Worm (Caenorhabditis elegans) whole organism, midembryonic: ENCODE results near the gene nspg-11.
A peak's percentile ranks its signal among the peaks of the same experiment; 100 is the strongest.

Experiments
- T22C8.4 ChIP-seq: fragments of 200-800 bp; sonication (Bioruptor generic); IDR thresholded peaks from 2 replicates; pipeline ENCODE4 v1.3.6; 2022; ENCODE audit warnings: missing genetic modification characterization, missing compliant biosample characterization
- cog-1 ChIP-seq: sonication (generic microtip); optimal IDR thresholded peaks from 2 replicates; lab custom pipeline; 2016; ENCODE audit warnings: missing genetic modification characterization, missing compliant biosample characterization
- flt-1 ChIP-seq: fragments of 200-800 bp; sonication (Bioruptor generic); IDR thresholded peaks from 2 replicates; pipeline ENCODE4 v1.3.6; 2022; ENCODE audit warnings: missing genetic modification characterization, missing compliant biosample characterization
- klf-2 ChIP-seq: fragments of 200-800 bp; sonication (Bioruptor generic); conservative IDR thresholded peaks from 2 replicates; pipeline ENCODE4 v1.3.6; 2022; ENCODE audit warnings: missing genetic modification reagents, missing genetic modification characterization, missing compliant biosample characterization
- med-1 ChIP-seq: sonication (generic microtip); optimal IDR thresholded peaks from 2 replicates; lab custom pipeline; 2017; ENCODE audit warnings: missing genetic modification characterization, mild to moderate bottlenecking, missing compliant biosample characterization, antibody characterized with exemption, missing genetic modification reagents; ENCODE audit not compliant: insufficient read depth
- ref-1 ChIP-seq: fragments of 200-800 bp; sonication (Bioruptor generic); conservative IDR thresholded peaks from 2 replicates; pipeline ENCODE4 v1.3.6; 2022; ENCODE audit warnings: missing genetic modification reagents, missing genetic modification characterization, missing compliant biosample characterization
- tab-1 ChIP-seq: fragments of 200-800 bp; sonication (Bioruptor generic); IDR thresholded peaks from 2 replicates; pipeline ENCODE4 v1.3.6; 2022; ENCODE audit warnings: missing genetic modification characterization, missing compliant biosample characterization
- ztf-23 ChIP-seq: fragments of 200-800 bp; sonication (Bioruptor generic); IDR thresholded peaks from 2 replicates; pipeline ENCODE4 v1.3.6; 2022; ENCODE audit warnings: missing genetic modification reagents, missing genetic modification characterization, missing compliant biosample characterization
- ztf-29 ChIP-seq: fragments of 200-800 bp; sonication (Bioruptor generic); IDR thresholded peaks from 2 replicates; pipeline ENCODE4 v1.3.6; 2022; ENCODE audit warnings: missing genetic modification reagents, missing genetic modification characterization, missing compliant biosample characterization

Gene nspg-11

DNA sequence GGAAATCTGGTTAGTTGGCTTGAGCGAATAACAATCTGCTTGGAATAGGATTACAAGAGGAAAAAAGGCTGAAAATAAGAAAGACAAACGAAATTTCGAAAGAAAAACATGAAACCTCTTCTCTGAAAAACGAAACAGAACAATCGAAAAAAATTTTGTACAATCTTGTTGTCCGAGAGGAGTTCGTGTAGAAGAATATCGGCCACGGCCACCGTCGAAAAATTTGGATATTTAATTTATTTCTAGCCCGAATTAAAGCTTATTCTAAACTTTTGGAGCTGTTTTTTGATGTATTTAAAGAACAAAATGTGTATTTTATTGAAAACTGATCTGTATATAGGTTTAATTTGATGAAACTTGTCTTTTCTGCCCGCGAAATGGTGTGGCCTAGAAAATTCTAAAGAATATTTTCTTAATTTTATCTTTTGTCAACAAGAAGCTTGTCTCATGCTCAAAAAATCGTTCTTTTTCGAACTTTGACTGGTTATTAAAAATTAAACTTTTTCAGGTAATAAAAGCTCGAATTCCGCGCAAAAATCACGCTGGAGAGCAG, 12.7 kb upstream of the nspg-11 start, which contains the start of gene T20D3.5:
Gene T20D3.5, plus strand, starts transcription at position 503 of the 553 bp plus-strand sequence.
- TF ChIP-seq tab-1 (GFP tag; lab: Robert Waterston, UW) (no peak), flt-1 (GFP tag; lab: Robert Waterston, UW) (no peak), ztf-23 (GFP tag; lab: Robert Waterston, UW) (no peak), ztf-29 (GFP tag; lab: Robert Waterston, UW) (no peak), klf-2 (GFP tag; lab: Robert Waterston, UW) (no peak), ref-1 (no peak), T22C8.4 (GFP tag; lab: Robert Waterston, UW) (no peak), cog-1 (no peak), med-1 (GFP tag; lab: Kevin White, UChicago) (no peak)

DNA sequence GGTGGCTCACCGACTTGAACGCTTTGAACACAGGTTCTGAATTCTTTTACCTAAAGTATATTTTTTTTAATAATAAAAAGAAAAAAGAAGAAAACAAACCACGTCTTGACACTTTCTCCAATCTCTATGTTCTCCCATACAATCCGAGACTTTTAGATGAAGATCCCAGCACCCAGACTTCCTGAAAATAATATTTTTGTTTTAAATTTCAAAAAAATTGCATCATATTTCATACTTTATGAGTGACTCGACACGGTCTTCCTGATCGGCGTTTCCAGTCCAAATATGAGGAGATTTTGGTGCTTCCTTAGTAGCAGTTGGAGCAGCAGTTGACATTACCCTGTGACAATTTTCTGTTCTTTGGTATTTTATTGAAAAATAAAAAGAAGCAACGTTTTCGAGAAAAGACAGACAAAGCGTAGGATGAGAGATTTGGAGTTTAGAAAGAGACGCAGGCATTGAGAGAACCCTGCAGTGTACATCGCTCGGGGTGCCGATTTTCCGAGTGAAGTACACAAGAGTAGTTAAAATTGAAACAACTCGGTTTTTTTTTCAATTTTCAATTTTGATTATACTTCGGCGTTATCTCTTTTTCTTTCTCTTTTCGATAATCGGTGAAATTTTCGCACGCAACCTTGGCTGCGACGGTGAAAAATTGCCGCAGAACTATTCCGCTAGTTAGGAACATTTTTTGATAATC, 11.8 kb upstream of the nspg-11 start, which contains the start of the genes coa-4 and T20D3.14:
Gene coa-4, minus strand, starts transcription at position 51 of the 700 bp plus-strand sequence.
Gene T20D3.14, minus strand, starts transcription at position 358 of the 700 bp plus-strand sequence.
- no peak for TF ChIP-seq ref-1
- no peak for TF ChIP-seq T22C8.4 (GFP tag; lab: Robert Waterston, UW)
- TF ChIP-seq klf-2 (GFP tag; lab: Robert Waterston, UW): no peak

DNA sequence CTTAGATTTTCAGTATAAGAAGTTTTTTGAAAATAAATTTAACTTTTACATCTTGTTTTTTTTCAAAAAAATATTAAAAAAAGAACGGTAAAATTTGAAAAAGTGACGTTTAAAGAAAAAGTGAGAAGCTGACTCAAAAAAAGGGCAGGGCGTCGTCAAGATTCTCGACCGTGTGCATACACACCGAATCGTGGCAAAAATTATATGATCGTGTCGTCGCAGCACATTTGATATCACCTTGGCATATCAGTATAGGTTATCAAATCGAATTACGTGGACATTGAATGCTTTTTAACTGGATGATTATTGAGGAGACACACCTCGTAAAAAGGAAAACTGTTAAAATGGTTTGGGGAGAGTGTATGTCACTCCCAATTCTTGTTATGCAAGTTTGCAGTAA, 9.1 kb upstream of the nspg-11 start:
- TF ChIP-seq ref-1: no peak
- TF ChIP-seq klf-2 (GFP tag; lab: Robert Waterston, UW): no peak

DNA sequence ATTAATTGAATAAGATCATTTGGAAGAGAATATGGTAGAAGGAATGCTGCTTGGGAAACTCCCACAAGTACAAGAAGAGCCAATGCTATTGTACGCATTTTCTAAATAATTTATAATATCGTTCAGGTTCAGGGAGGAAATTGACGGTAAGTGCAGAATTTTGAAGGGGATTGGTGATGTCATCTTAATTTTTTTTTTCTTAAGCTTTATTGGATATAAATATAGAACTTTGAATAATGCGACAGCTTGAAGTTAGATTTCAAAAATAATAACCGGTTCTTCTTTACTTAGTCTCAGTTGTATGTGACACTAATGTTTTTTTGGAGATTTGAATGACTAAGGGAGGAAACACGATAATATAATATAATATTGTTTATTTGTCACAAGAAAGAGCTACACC, 6.9 kb upstream of the nspg-11 start, which contains the start of gene nspg-7.1:
Gene nspg-7.1, minus strand, starts transcription at position 101 of the 400 bp plus-strand sequence.
- TF ChIP-seq med-1 (GFP tag; lab: Kevin White, UChicago): no peak
- TF ChIP-seq flt-1 (GFP tag; lab: Robert Waterston, UW): no peak
- TF ChIP-seq ztf-29 (GFP tag; lab: Robert Waterston, UW): no peak
- no peak for TF ChIP-seq klf-2 (GFP tag; lab: Robert Waterston, UW)
- no peak for TF ChIP-seq ztf-23 (GFP tag; lab: Robert Waterston, UW)
- no peak for TF ChIP-seq tab-1 (GFP tag; lab: Robert Waterston, UW)
- no peak for TF ChIP-seq T22C8.4 (GFP tag; lab: Robert Waterston, UW)
- no peak for TF ChIP-seq cog-1
- TF ChIP-seq ref-1: no peak

DNA sequence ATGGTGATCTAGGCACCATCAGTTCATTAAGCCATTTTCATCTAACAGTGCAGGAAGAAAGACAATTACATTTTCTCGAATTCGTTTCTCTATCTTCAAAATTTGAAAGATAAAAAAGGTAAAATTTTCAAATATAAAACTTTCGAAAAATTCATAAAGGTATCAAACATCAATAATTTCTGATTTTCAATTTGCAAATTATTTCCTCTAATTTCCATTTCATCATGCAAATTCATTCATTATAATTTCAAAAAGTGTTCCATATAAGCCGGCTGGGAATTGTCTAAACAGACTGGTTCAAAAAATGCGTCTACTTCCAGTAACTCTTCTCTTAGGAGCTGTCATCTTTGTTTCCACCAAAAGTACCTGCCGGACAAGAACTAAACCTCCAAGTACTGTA, 3.8 kb upstream of the nspg-11 start, which contains the start of gene clec-183:
Gene clec-183, plus strand, starts transcription at position 301 of the 400 bp plus-strand sequence.
- TF ChIP-seq ztf-29 (GFP tag; lab: Robert Waterston, UW) (no peak), T22C8.4 (GFP tag; lab: Robert Waterston, UW) (no peak), ref-1 (no peak), cog-1 (no peak), klf-2 (GFP tag; lab: Robert Waterston, UW) (no peak), ztf-23 (GFP tag; lab: Robert Waterston, UW) (no peak), flt-1 (GFP tag; lab: Robert Waterston, UW) (no peak), tab-1 (GFP tag; lab: Robert Waterston, UW) (no peak), med-1 (GFP tag; lab: Kevin White, UChicago) (no peak)

DNA sequence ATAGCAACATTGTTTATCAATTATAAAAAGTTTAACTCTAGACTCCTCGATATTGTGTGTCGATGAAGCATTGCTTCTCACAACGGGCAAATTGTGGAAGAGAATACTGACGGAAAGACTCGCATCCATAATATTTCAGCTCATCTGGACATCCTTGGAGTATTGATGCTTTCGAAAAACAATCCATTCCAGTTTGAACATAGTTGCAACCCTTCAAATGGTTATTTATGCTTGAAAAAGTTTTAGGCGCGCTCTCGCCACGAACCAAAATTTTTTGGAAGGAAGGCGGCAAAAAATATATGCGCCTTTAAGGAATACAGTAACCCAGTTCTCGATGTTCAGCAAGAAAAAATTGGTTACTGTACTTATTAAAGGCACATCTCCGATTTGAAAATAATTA, 1.4 kb downstream of the nspg-11 start:
- TF ChIP-seq T22C8.4 (GFP tag; lab: Robert Waterston, UW) (no peak), klf-2 (GFP tag; lab: Robert Waterston, UW) (no peak), flt-1 (GFP tag; lab: Robert Waterston, UW) (no peak), ref-1 (no peak), ztf-29 (GFP tag; lab: Robert Waterston, UW) (no peak), ztf-23 (GFP tag; lab: Robert Waterston, UW) (no peak), med-1 (GFP tag; lab: Kevin White, UChicago) (no peak), cog-1 (no peak), tab-1 (GFP tag; lab: Robert Waterston, UW) (no peak)

DNA sequence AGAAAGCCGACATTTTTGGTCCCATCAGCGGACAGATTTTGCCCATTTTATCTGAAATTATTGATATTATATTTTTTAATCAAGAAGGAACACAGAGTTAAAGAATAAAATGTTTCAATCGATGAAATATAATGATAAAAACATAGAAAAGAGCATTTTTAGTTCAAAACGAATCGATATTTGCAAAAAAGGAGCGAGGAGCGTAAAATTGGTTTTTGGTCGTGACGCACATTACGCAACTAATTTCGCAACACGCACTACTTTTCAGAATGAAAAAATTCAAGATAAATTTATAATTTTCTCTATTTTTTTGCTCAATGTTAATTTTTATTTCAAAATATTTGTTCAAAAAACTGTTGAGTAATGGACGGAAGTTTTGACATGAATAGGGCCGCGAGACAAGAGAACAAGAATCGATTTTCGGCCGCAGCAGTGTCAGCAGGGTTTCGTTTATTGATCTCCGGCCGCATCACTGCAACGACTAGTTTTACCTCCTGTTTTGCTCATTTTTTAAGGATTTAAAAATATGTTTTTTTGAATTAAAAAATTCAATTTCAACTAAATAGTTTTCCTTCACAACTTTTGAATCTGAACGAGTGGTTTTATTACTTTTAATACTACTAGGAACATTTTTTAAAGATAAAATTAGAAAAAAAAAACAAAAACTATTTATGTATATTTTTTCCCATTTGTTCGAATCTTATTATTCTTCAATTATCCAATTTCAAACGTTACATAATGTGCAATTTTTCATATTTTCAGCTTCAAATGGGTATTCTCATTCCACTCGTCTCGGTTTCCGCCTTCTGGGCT, 2.6 kb downstream of the nspg-11 start, which contains the start of the genes F49C12.12 and vha-17:
Gene F49C12.12, minus strand, starts transcription at position 51 of the 813 bp plus-strand sequence.
Gene vha-17, plus strand, starts transcription at position 763 of the 813 bp plus-strand sequence.
- TF ChIP-seq T22C8.4 (GFP tag; lab: Robert Waterston, UW) (0 out of 2 replicates have a peak, but pooled peaks have one; percentile 46), ref-1 (no peak)

DNA sequence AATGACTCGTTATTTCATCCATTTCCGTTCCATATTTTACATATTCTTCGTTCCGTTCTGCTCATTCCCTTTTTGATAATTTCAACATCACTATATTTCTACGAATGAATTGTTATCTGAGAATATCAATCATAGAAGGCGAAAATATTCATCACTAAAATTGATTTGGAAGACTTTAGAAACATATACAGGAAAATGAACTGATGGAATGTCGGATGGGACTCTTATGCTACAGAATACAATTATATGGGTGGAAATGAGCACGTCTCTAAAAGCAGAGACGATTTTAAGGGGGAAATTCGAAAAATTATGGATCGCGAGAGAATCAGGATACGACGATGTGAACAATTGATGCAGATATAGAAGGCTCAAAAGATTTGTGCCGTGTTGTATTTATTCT, 3.9 kb downstream of the nspg-11 start:
- TF ChIP-seq med-1 (GFP tag; lab: Kevin White, UChicago): no peak
- no peak for TF ChIP-seq flt-1 (GFP tag; lab: Robert Waterston, UW)
- TF ChIP-seq ztf-29 (GFP tag; lab: Robert Waterston, UW): no peak

DNA sequence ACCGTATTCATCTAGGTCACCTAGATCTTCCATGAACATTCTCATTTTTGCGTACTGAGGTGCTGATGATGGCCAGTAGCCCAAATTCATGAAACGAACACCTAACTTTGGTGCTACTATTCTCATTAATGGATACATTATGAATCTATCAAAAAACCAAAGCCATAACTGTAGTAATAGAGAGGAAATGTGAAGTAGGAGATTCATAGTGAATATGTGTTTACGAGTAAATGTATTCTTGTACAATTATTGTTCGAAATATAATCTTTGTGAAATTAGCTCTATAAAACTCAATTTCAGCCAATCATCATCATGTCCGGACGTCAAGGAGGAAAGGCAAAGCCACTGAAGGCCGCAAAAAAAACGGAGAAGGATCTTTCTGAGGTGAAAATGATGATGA, 4.8 kb downstream of the nspg-11 start, which contains the start of the genes F49C12.11 and nemt-1:
Gene F49C12.11, plus strand, starts transcription at position 301 of the 400 bp plus-strand sequence.
Gene nemt-1, minus strand, starts transcription at position 360 of the 400 bp plus-strand sequence.
- TF ChIP-seq klf-2 (GFP tag; lab: Robert Waterston, UW) (no peak), flt-1 (GFP tag; lab: Robert Waterston, UW) (no peak), ref-1 (no peak), T22C8.4 (GFP tag; lab: Robert Waterston, UW) (no peak), cog-1 (no peak), med-1 (GFP tag; lab: Kevin White, UChicago) (no peak), ztf-29 (GFP tag; lab: Robert Waterston, UW) (no peak), tab-1 (GFP tag; lab: Robert Waterston, UW) (no peak), ztf-23 (GFP tag; lab: Robert Waterston, UW) (no peak)
